Worm (Caenorhabditis elegans) whole organism, late embryonic: ENCODE data around the gene H20J04.6.

ENCODE experiments used
- F13H6.1 ChIP-seq: sonication (generic microtip); optimal IDR thresholded peaks from 2 replicates; lab custom pipeline; 2016; ENCODE audit warnings: missing genetic modification characterization, missing compliant biosample characterization
- K02D7.2 ChIP-seq: sonication (generic microtip); optimal IDR thresholded peaks from 2 replicates; lab custom pipeline; 2017; ENCODE audit warnings: mild to moderate bottlenecking, missing genetic modification characterization, missing compliant biosample characterization
- K09A11.1 ChIP-seq: sonication (generic microtip); optimal IDR thresholded peaks from 2 replicates; lab custom pipeline; 2017; ENCODE audit warnings: antibody characterized with exemption, mild to moderate bottlenecking, missing genetic modification characterization, missing compliant biosample characterization; ENCODE audit not compliant: insufficient read depth
- ama-1 ChIP-seq: fragments of 150-350 bp; optimal IDR thresholded peaks from 2 replicates; lab custom pipeline; 2014
- ceh-19 ChIP-seq: fragments of 200-800 bp; sonication (Bioruptor generic); optimal IDR thresholded peaks from 2 replicates; lab custom pipeline; 2018; ENCODE audit warnings: mild to moderate bottlenecking, missing genetic modification characterization, missing compliant biosample characterization
- ceh-30 ChIP-seq: fragments of 150-350 bp; optimal IDR thresholded peaks from 2 replicates; lab custom pipeline; 2014; ENCODE audit warnings: missing biosample characterization, missing genetic modification characterization
- ceh-31 ChIP-seq: sonication (generic microtip); optimal IDR thresholded peaks from 2 replicates; lab custom pipeline; 2016; ENCODE audit warnings: missing genetic modification characterization, missing compliant biosample characterization
- ceh-45 ChIP-seq: fragments of 200-800 bp; sonication (Bioruptor generic); IDR thresholded peaks from 2 replicates; pipeline ENCODE4 v1.3.6; 2022; ENCODE audit warnings: missing genetic modification reagents, missing genetic modification characterization, missing compliant biosample characterization
- ceh-6 ChIP-seq: fragments of 200-800 bp; sonication (Bioruptor generic); optimal IDR thresholded peaks from 2 replicates; lab custom pipeline; 2018; ENCODE audit warnings: mild to moderate bottlenecking, missing genetic modification characterization, missing compliant biosample characterization
- ceh-9 ChIP-seq: sonication (generic microtip); optimal IDR thresholded peaks from 2 replicates; lab custom pipeline; 2016; ENCODE audit warnings: mild to moderate bottlenecking, missing genetic modification characterization, inconsistent platforms, missing compliant biosample characterization
- che-1 ChIP-seq: sonication (generic microtip); optimal IDR thresholded peaks from 2 replicates; lab custom pipeline; 2016; ENCODE audit warnings: mild to moderate bottlenecking, missing genetic modification characterization, missing compliant biosample characterization
- dve-1 ChIP-seq: sonication (generic microtip); optimal IDR thresholded peaks from 2 replicates; lab custom pipeline; 2017; ENCODE audit warnings: antibody characterized with exemption, mild to moderate bottlenecking, missing genetic modification characterization, missing compliant biosample characterization
- ets-4 ChIP-seq: sonication (generic microtip); optimal IDR thresholded peaks from 2 replicates; lab custom pipeline; 2016; ENCODE audit warnings: missing genetic modification characterization, missing compliant biosample characterization
- eyg-1 ChIP-seq: sonication (generic microtip); optimal IDR thresholded peaks from 2 replicates; lab custom pipeline; 2016; ENCODE audit warnings: missing genotype, missing genetic modification characterization, missing compliant biosample characterization
- fax-1 ChIP-seq: sonication (generic microtip); optimal IDR thresholded peaks from 2 replicates; lab custom pipeline; 2016; ENCODE audit warnings: missing genotype, missing genetic modification characterization, missing compliant biosample characterization
- fkh-10 ChIP-seq: fragments of 150-350 bp; optimal IDR thresholded peaks from 2 replicates; lab custom pipeline; 2014; ENCODE audit warnings: missing biosample characterization, missing genetic modification reagents, missing genetic modification characterization
- gmeb-2 ChIP-seq: sonication (generic microtip); optimal IDR thresholded peaks from 2 replicates; lab custom pipeline; 2016; ENCODE audit warnings: missing genetic modification characterization, inconsistent platforms, missing compliant biosample characterization
- hlh-30 ChIP-seq: sonication (generic microtip); optimal IDR thresholded peaks from 2 replicates; lab custom pipeline; 2017; ENCODE audit warnings: antibody characterized with exemption, missing genetic modification characterization, missing compliant biosample characterization; ENCODE audit not compliant: insufficient read depth
- lin-11 ChIP-seq: fragments of 200-800 bp; sonication (Bioruptor generic); optimal IDR thresholded peaks from 2 replicates; lab custom pipeline; 2018; ENCODE audit warnings: mild to moderate bottlenecking, missing genetic modification characterization, missing compliant biosample characterization
- madf-2 ChIP-seq: sonication (generic microtip); optimal IDR thresholded peaks from 2 replicates; lab custom pipeline; 2017; ENCODE audit warnings: missing genetic modification characterization, missing compliant biosample characterization
- odd-2 ChIP-seq: sonication (generic microtip); optimal IDR thresholded peaks from 2 replicates; lab custom pipeline; 2017; ENCODE audit warnings: antibody characterized with exemption, mild to moderate bottlenecking, missing genetic modification characterization, missing compliant biosample characterization
- pag-3 ChIP-seq: sonication (generic microtip); optimal IDR thresholded peaks from 2 replicates; lab custom pipeline; 2016; ENCODE audit warnings: missing compliant biosample characterization, missing genetic modification characterization, borderline replicate concordance
- pat-9 ChIP-seq: fragments of 200-800 bp; sonication (Bioruptor generic); optimal IDR thresholded peaks from 2 replicates; lab custom pipeline; 2018; ENCODE audit warnings: mild to moderate bottlenecking, missing genetic modification characterization, moderate library complexity, missing compliant biosample characterization
- pros-1 ChIP-seq: fragments of 150-350 bp; optimal IDR thresholded peaks from 2 replicates; lab custom pipeline; 2014; ENCODE audit warnings: missing biosample characterization, missing genetic modification reagents, missing genetic modification characterization
- ref-2 ChIP-seq: sonication (generic microtip); optimal IDR thresholded peaks from 2 replicates; lab custom pipeline; 2016; ENCODE audit warnings: missing genetic modification characterization, missing compliant biosample characterization
- syd-9 ChIP-seq: sonication (generic microtip); optimal IDR thresholded peaks from 2 replicates; lab custom pipeline; 2016; ENCODE audit warnings: mild to moderate bottlenecking, missing genetic modification characterization, moderate library complexity, missing compliant biosample characterization
- unc-3 ChIP-seq, 2 experiments: fragments of 200-800 bp in 1 of 2; sonication (Bioruptor generic) in 1 of 2; sonication (generic microtip) in 1 of 2; conservative IDR thresholded peaks in 1 of 2; optimal IDR thresholded peaks in 1 of 2; 2 replicates each; pipeline versions ENCODE4 v1.3.6 to Lab custom; 2016 to 2022; ENCODE audit warnings: missing compliant biosample characterization in 2 of 2, missing genetic modification characterization in 2 of 2, missing genetic modification reagents in 1 of 2
- unc-55 ChIP-seq: sonication (generic microtip); optimal IDR thresholded peaks from 2 replicates; lab custom pipeline; 2017; ENCODE audit warnings: missing biosample characterization, missing genetic modification reagents, missing genetic modification characterization

Gene H20J04.6

DNA sequence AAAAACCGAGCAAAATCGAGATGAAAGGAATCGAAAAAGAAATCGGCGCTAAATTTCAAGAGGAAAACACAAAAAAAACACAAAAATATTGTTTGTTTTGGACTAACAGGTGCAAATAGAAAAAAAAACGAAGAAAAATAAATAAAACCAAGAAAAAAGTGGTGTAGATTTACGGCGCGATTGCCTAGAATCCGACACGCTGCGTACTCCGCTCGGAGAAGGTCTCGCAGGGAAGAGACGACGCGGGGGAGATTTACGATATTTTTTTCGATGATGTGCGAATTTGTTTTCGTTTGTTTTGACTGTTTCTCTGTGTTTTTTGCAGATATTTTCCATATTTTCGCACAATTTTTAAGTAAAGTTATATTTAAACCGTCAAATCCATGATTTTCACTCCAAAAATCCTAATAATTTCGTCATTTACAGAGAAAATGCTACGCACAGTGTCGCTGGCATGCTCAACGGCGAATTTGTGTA lies 23.8 kb upstream of the H20J04.6 start, which contains the start of gene sco-1 (continued):
- TF ChIP-seq ets-4 (tag; lab: Kevin White, UChicago) (peak; percentile 92), hlh-30 (tag; lab: Kevin White, UChicago) (no peak), pag-3 (tag; lab: Kevin White, UChicago) (no peak), pat-9 (tag; lab: Kevin White, UChicago) (no peak), ceh-30 (tag; lab: Kevin White, UChicago) (no peak), ceh-9 (tag; lab: Kevin White, UChicago) (no peak)
- TF ChIP-seq, all 69 proteins: peak for 30

DNA sequence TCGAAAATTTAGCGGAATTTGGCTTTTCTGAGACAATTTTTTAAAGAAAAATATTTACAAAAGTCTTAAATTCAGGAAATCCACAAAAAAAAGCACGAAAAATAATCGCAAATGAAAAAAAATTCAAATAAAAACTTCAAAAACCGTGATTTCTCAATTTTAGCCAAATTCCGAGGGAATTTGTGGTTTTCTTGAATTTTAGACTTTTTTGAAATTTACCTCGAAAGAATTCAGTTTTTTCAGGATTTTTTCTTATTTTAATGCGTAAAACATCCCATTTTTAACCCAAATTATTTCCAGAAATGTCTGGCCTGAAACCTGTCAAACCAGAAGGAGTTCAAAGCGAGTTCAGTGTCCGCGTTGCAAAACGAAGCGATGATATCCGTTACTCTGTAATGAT lies 21.7 kb upstream of the H20J04.6 start, which contains the start of gene gtf-2F1:
TSS of gene gtf-2F1 (plus strand) at position 301 of the 400 bp plus-strand sequence.
- no peak for TF ChIP-seq unc-3 (GFP tag; conservative IDR thresholded peaks at IDR 0.05; lab: Robert Waterston, UW)
- no peak for TF ChIP-seq unc-3 (tag; optimal IDR thresholded peaks at IDR 0.05; lab: Kevin White, UChicago)
- TF ChIP-seq che-1 (tag; lab: Kevin White, UChicago), result no peak
- no peak for TF ChIP-seq gmeb-2
- no peak for TF ChIP-seq fkh-10 (GFP tag; lab: Kevin White, UChicago)
- TF ChIP-seq odd-2 (tag; lab: Kevin White, UChicago), result no peak
- TF ChIP-seq ceh-19, result no peak
- TF ChIP-seq lin-11, result no peak
- no peak for TF ChIP-seq ceh-30 (tag; lab: Kevin White, UChicago)
- TF ChIP-seq K02D7.2, result no peak
- TF ChIP-seq pros-1 (tag; lab: Kevin White, UChicago), result no peak
- no peak for TF ChIP-seq K09A11.1
- no peak for TF ChIP-seq eyg-1 (tag; lab: Kevin White, UChicago)
- no peak for TF ChIP-seq ceh-6 (GFP tag; lab: Kevin White, UChicago)
- TF ChIP-seq ama-1, result no peak

DNA sequence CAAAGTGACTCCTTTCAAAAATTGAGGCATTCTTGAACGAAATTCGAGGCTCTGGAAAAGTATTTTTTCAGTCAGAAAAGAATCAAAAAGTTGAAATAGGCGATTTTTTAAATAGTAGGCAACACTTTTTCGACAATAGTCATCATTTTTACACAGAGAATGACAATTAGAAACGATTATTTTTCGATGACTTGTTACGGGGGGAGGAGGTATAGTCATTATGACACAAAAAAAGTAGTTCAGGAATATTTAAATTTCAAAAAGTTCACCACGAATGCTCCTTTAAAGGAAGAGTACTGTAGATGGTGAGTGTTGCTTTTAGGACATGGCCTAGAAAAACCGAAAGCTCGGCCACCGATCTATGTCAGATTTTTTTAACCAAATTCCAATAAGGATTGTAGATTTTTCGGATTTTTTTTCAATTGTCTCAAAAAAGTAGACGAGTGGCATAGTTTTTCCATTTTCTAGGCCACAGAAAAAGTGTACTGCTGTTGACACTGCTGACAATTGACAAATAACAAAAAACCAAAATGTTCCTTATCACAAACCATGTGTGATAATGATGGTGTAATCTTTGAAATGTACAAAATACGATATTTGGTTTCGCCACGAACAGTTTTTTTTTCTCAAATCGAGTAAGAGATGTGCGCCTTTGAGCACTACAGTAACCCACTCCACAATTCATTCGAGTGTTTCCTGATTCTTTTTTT lies 16.0 kb upstream of the H20J04.6 start, which contains the start of gene Y52E8A.3:
TSS of gene Y52E8A.3 (minus strand) at position 51 of the 710 bp plus-strand sequence.
- no peak for TF ChIP-seq ets-4 (tag; lab: Kevin White, UChicago)

DNA sequence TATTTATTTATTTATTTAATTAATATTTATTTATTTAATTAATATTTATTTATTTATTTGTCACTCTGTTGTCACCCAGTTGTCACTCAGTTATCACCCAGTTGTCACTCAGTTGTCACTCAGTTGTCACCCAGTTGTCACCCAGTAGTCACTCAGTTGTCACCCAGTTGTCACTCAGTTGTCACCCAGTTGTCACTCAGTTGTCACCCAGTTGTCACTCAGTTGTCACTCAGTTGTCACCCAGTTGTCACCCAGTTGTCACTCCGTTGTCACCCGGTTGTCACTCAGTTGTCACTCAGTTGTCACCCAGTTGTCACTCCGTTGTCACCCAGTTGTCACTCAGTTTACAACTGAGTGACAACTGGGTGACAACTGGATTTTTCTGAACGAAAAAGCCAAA lies 13.9 kb upstream of the H20J04.6 start:
- TF ChIP-seq unc-55 (GFP tag; lab: Kevin White, UChicago), result peak; percentile 76

DNA sequence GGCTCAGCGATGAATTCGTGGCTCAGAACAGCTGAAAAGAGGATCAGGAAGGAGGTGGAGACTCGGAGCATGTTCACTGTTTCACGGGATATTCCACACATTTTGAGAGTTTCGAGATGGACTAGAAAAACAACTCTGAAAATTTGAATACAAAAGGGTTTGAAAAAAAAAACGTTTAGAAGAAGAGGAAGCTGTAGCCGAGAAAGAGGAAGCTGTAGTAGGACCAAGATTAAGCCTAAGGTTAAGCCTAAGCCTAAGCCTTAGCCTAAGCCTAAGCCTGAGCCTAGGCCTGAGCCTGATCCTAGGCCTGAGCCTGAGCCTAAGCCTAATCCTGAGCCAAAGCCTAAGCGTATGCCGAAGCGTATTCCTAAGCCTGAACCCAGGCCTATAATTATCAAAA lies 10.9 kb upstream of the H20J04.6 start, which contains the start of gene plep-1:
TSS of gene plep-1 (minus strand) at position 101 of the 400 bp plus-strand sequence.
- no peak for TF ChIP-seq pag-3 (tag; lab: Kevin White, UChicago)
- TF ChIP-seq dve-1 (tag; lab: Kevin White, UChicago), result peak; percentile 40

DNA sequence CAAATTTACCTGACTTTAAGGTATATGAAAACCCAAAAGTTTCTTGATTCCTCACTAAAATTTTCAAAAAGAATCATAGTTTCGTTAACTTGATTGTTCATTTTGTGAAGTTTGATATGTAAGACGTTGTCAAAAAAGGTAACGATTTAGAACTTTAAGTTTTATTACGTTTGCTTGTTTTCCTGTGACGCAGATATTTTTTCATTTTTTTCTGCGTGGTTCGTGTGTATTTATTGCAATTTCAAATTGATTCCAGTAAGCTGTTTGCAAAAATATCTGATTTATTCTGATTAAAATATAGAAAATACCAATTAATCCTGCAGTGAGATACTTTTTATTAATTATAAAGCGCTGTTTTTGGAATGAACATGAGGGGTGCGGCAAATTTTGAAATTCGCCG lies 7.0 kb upstream of the H20J04.6 start, which contains the start of gene srw-40:
TSS of gene srw-40 (minus strand) at position 101 of the 400 bp plus-strand sequence.
- TF ChIP-seq hlh-30 (tag; lab: Kevin White, UChicago), result no peak

DNA sequence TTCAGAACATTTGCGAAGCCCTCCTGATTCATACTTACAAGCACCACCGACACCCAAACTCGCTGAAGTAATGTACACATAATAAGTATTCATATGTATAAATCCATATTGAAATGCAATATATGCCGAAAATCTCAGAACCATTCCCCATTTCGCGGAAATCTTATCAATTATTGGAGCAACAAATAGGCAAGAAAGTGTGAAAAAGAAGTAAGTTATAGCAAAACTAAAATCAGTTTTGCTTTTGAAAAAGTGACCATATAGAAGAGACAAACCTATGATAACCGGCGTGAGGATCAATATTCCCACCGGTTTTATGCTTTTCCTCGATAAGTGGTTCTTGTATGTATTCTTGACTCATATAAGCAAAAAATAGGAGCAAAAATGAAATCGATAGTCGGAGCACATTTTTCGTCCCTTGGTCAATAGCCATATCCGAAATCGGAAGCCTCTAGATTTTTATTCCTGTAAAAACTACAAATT lies 3.5 kb upstream of the H20J04.6 start, which contains the start of gene Y52E8A.6:
TSS of gene Y52E8A.6 (minus strand) at position 433 of the 483 bp plus-strand sequence.
- no peak for TF ChIP-seq ceh-45 (GFP tag; lab: Robert Waterston, UW)
- TF ChIP-seq syd-9 (tag; lab: Kevin White, UChicago), result no peak
- TF ChIP-seq madf-2 (tag; lab: Kevin White, UChicago), result no peak
- no peak for TF ChIP-seq F13H6.1 (tag; lab: Kevin White, UChicago)
- TF ChIP-seq fax-1 (tag; lab: Kevin White, UChicago), result no peak
- TF ChIP-seq ceh-9 (tag; lab: Kevin White, UChicago), result no peak
- no peak for TF ChIP-seq ref-2
- TF ChIP-seq ceh-31 (tag; lab: Kevin White, UChicago), result no peak
- no peak for TF ChIP-seq che-1 (tag; lab: Kevin White, UChicago)
